Worm (Caenorhabditis elegans) whole organism, mixed stage, embryonic: Measurements from ENCODE around the gene C36E8.4.

Experiments used
- blmp-1 ChIP-seq: fragments of 150-350 bp; optimal IDR thresholded peaks from 2 replicates; lab custom pipeline; 2014; ENCODE audit warnings: missing biosample characterization, missing genetic modification characterization
- lin-32 ChIP-seq: fragments of 200-800 bp; sonication (Bioruptor generic); optimal IDR thresholded peaks from 2 replicates; lab custom pipeline; 2018; ENCODE audit warnings: mild to moderate bottlenecking, missing genetic modification characterization, missing compliant biosample characterization
- nhr-12 ChIP-seq: fragments of 150-350 bp; optimal IDR thresholded peaks from 2 replicates; lab custom pipeline; 2014; ENCODE audit warnings: missing biosample characterization, missing genetic modification characterization
- unc-39 ChIP-seq: fragments of 150-350 bp; optimal IDR thresholded peaks from 2 replicates; lab custom pipeline; 2014; ENCODE audit warnings: missing biosample characterization, missing genetic modification characterization

ce11 chrIII:4063724-4064123, 51.6 kb downstream of the C36E8.4 start:
- no peak for TF ChIP-seq unc-39 (tag; lab: Kevin White, UChicago)
- no peak for TF ChIP-seq nhr-12 (tag; lab: Kevin White, UChicago)
- TF ChIP-seq blmp-1 (tag; lab: Kevin White, UChicago), result no peak
- no peak for TF ChIP-seq lin-32 (GFP tag; lab: Kevin White, UChicago)
